Fruit fly (Drosophila melanogaster) whole organism, embryonic: Measurements from ENCODE around the gene Exd2.

ENCODE experiments used
- BEAF-32 ChIP-seq: fragments of 200-800 bp; sonication (Bioruptor generic); optimal IDR thresholded peaks from 3 replicates; lab custom pipeline; 2017; ENCODE audit warnings: missing biosample characterization, missing genetic modification characterization, mild to moderate bottlenecking, moderate library complexity, missing genetic modification reagents
- C15 ChIP-seq: fragments of 200-800 bp; sonication (Bioruptor generic); IDR thresholded peaks from 3 replicates; pipeline ENCODE4 v1.3.6; 2022; ENCODE audit warnings: missing biosample characterization, missing genetic modification characterization
- CG10366 ChIP-seq: fragments of 200-800 bp; sonication (Bioruptor generic); IDR thresholded peaks from 2 replicates; pipeline ENCODE4 v1.3.6; 2022; ENCODE audit warnings: missing biosample characterization, missing genetic modification characterization
- CG10979 ChIP-seq: fragments of 200-800 bp; sonication (Bioruptor generic); optimal IDR thresholded peaks from 2 replicates; lab custom pipeline; 2018; ENCODE audit warnings: missing biosample characterization, mild to moderate bottlenecking, missing genetic modification characterization, moderate library complexity
- CG11456 ChIP-seq: fragments of 200-800 bp; sonication (Bioruptor generic); IDR thresholded peaks from 3 replicates; pipeline ENCODE4 v1.3.6; 2022; ENCODE audit warnings: missing biosample characterization, missing genetic modification characterization
- CG11560 ChIP-seq: fragments of 200-800 bp; sonication (Bioruptor generic); IDR thresholded peaks from 3 replicates; pipeline ENCODE4 v1.3.6; 2022; ENCODE audit warnings: missing biosample characterization, missing genetic modification characterization
- CG13287 ChIP-seq: fragments of 200-800 bp; sonication (Bioruptor generic); IDR thresholded peaks from 2 replicates; pipeline ENCODE4 v1.3.6; 2022; ENCODE audit warnings: missing biosample characterization, missing genetic modification characterization; ENCODE audit not compliant: partially characterized antibody
- CG13296 ChIP-seq: fragments of 200-800 bp; sonication (Bioruptor generic); optimal IDR thresholded peaks from 3 replicates; lab custom pipeline; 2018; ENCODE audit warnings: missing biosample characterization, mild to moderate bottlenecking, missing genetic modification characterization
- CG15073 ChIP-seq: fragments of 200-800 bp; sonication (Bioruptor generic); optimal IDR thresholded peaks from 2 replicates; lab custom pipeline; 2016; ENCODE audit warnings: missing biosample characterization, missing genetic modification characterization
- CG1529 ChIP-seq: fragments of 200-800 bp; sonication (Bioruptor generic); optimal IDR thresholded peaks from 3 replicates; lab custom pipeline; 2018; ENCODE audit warnings: missing biosample characterization, missing genetic modification characterization
- CG1603 ChIP-seq: fragments of 200-800 bp; sonication (Bioruptor generic); optimal IDR thresholded peaks from 2 replicates; lab custom pipeline; 2019; ENCODE audit warnings: missing biosample characterization, mild to moderate bottlenecking, missing genetic modification characterization, moderate library complexity
- CG16779 ChIP-seq: fragments of 200-800 bp; sonication (Bioruptor generic); IDR thresholded peaks from 2 replicates; pipeline ENCODE4 v1.3.6; 2022; ENCODE audit warnings: missing biosample characterization, missing genetic modification characterization
- CG17328 ChIP-seq: fragments of 200-800 bp; sonication (Bioruptor generic); IDR thresholded peaks from 2 replicates; pipeline ENCODE4 v1.3.6; 2022; ENCODE audit warnings: missing biosample characterization, missing genetic modification characterization
- CG18599 ChIP-seq: fragments of 200-800 bp; sonication (Bioruptor generic); optimal IDR thresholded peaks from 3 replicates; lab custom pipeline; 2017; ENCODE audit warnings: missing biosample characterization, missing genetic modification characterization, mild to moderate bottlenecking, moderate library complexity, missing genetic modification reagents
- CG2875 ChIP-seq: fragments of 200-800 bp; sonication (Bioruptor generic); optimal IDR thresholded peaks from 2 replicates; lab custom pipeline; 2017; ENCODE audit warnings: missing biosample characterization, mild to moderate bottlenecking, missing genetic modification characterization, missing genetic modification reagents
- CG3281 ChIP-seq: fragments of 200-800 bp; sonication (Bioruptor generic); optimal IDR thresholded peaks from 3 replicates; lab custom pipeline; 2017; ENCODE audit warnings: missing biosample characterization, mild to moderate bottlenecking, missing genetic modification characterization
- CG4328 ChIP-seq: fragments of 200-800 bp; sonication (Bioruptor generic); optimal IDR thresholded peaks from 3 replicates; lab custom pipeline; 2017; ENCODE audit warnings: missing biosample characterization, missing genetic modification reagents, missing genetic modification characterization
- CG6791 ChIP-seq: fragments of 200-800 bp; sonication (Bioruptor generic); IDR thresholded peaks from 3 replicates; pipeline ENCODE4 v1.3.6; 2022; ENCODE audit warnings: missing biosample characterization, missing genetic modification characterization; ENCODE audit not compliant: partially characterized antibody
- CG7271 ChIP-seq: fragments of 200-800 bp; sonication (Bioruptor generic); optimal IDR thresholded peaks from 2 replicates; lab custom pipeline; 2018; ENCODE audit warnings: missing biosample characterization, mild to moderate bottlenecking, missing genetic modification characterization, moderate library complexity
- CG7745 ChIP-seq: fragments of 200-800 bp; sonication (Bioruptor generic); optimal IDR thresholded peaks from 2 replicates; lab custom pipeline; 2018; ENCODE audit warnings: missing biosample characterization, mild to moderate bottlenecking, missing genetic modification characterization, moderate library complexity
- CG8359 ChIP-seq: fragments of 200-800 bp; sonication (Bioruptor generic); optimal IDR thresholded peaks from 2 replicates; lab custom pipeline; 2017; ENCODE audit warnings: missing biosample characterization, mild to moderate bottlenecking, missing genetic modification characterization, borderline replicate concordance
- CG9437 ChIP-seq: fragments of 200-800 bp; sonication (Bioruptor generic); optimal IDR thresholded peaks from 2 replicates; lab custom pipeline; 2018; ENCODE audit warnings: missing biosample characterization, mild to moderate bottlenecking, missing genetic modification characterization
- CG9797 ChIP-seq: fragments of 200-800 bp; sonication (Bioruptor generic); optimal IDR thresholded peaks from 3 replicates; lab custom pipeline; 2018; ENCODE audit warnings: missing biosample characterization, mild to moderate bottlenecking, missing genetic modification characterization
- Dbx ChIP-seq: fragments of 200-800 bp; sonication (Bioruptor generic); IDR thresholded peaks from 3 replicates; pipeline ENCODE4 v1.3.6; 2022; ENCODE audit warnings: missing biosample characterization, missing genetic modification characterization
- Fer1 ChIP-seq: fragments of 200-800 bp; sonication (Bioruptor generic); optimal IDR thresholded peaks from 2 replicates; lab custom pipeline; 2017; ENCODE audit warnings: missing biosample characterization, mild to moderate bottlenecking, missing genetic modification characterization
- Fer2 ChIP-seq: fragments of 200-800 bp; sonication (Bioruptor generic); optimal IDR thresholded peaks from 2 replicates; lab custom pipeline; 2018; ENCODE audit warnings: missing biosample characterization, mild to moderate bottlenecking, missing genetic modification characterization, moderate library complexity
- HHEX ChIP-seq: fragments of 200-800 bp; sonication (Bioruptor generic); optimal IDR thresholded peaks from 3 replicates; lab custom pipeline; 2017; ENCODE audit warnings: missing biosample characterization, mild to moderate bottlenecking, missing genetic modification characterization, missing genetic modification reagents
- NfI ChIP-seq: fragments of 200-800 bp; sonication (Bioruptor generic); optimal IDR thresholded peaks from 3 replicates; lab custom pipeline; 2018; ENCODE audit warnings: missing biosample characterization, mild to moderate bottlenecking, missing genetic modification characterization, moderate library complexity
- Stat92E ChIP-seq, 3 experiments: fragments of >200 bp in 2 of 3; fragments of 200-800 bp in 1 of 3; sonication (Bioruptor generic) in 1 of 3; optimal IDR thresholded peaks; 2 replicates each; lab custom pipeline; 2017 to 2019; ENCODE audit warnings: missing biosample characterization in 3 of 3, missing genetic modification characterization in 3 of 3, mild to moderate bottlenecking in 1 of 3, moderate library complexity in 1 of 3
- ase ChIP-seq: fragments of 200-800 bp; sonication (Bioruptor generic); IDR thresholded peaks from 3 replicates; pipeline ENCODE4 v1.3.6; 2022; ENCODE audit warnings: missing biosample characterization, missing genetic modification characterization
- bigmax ChIP-seq: fragments of 200-800 bp; sonication (Bioruptor generic); optimal IDR thresholded peaks from 2 replicates; lab custom pipeline; 2018; ENCODE audit warnings: missing biosample characterization, mild to moderate bottlenecking, missing genetic modification characterization
- chn ChIP-seq: fragments of 200-800 bp; sonication (Bioruptor generic); optimal IDR thresholded peaks from 2 replicates; lab custom pipeline; 2016; ENCODE audit warnings: missing biosample characterization, missing genetic modification characterization
- dmrt11E ChIP-seq: fragments of 200-800 bp; sonication (Bioruptor generic); optimal IDR thresholded peaks from 3 replicates; lab custom pipeline; 2018; ENCODE audit warnings: missing biosample characterization, mild to moderate bottlenecking, missing genetic modification characterization, moderate library complexity
- ftz-f1 ChIP-seq: fragments of 200-800 bp; sonication (Bioruptor generic); optimal IDR thresholded peaks from 2 replicates; lab custom pipeline; 2016; ENCODE audit warnings: missing biosample characterization, missing genetic modification characterization
- gce ChIP-seq: fragments of 200-800 bp; sonication (Bioruptor generic); IDR thresholded peaks from 3 replicates; pipeline ENCODE4 v1.3.6; 2022; ENCODE audit warnings: missing biosample characterization, missing genetic modification characterization
- gcm ChIP-seq: fragments of 200-800 bp; sonication (Bioruptor generic); optimal IDR thresholded peaks from 2 replicates; lab custom pipeline; 2019; ENCODE audit warnings: missing biosample characterization, mild to moderate bottlenecking, missing genetic modification characterization, moderate library complexity
- hbn ChIP-seq: fragments of 200-800 bp; sonication (Bioruptor generic); IDR thresholded peaks from 2 replicates; pipeline ENCODE4 v1.3.6; 2022; ENCODE audit warnings: missing biosample characterization, missing genetic modification characterization; ENCODE audit not compliant: partially characterized antibody
- lbe ChIP-seq: fragments of 200-800 bp; sonication (Bioruptor generic); optimal IDR thresholded peaks from 2 replicates; lab custom pipeline; 2016; ENCODE audit warnings: missing biosample characterization, mild to moderate bottlenecking, missing genetic modification characterization
- lilli ChIP-seq: fragments of 200-800 bp; sonication (Bioruptor generic); optimal IDR thresholded peaks from 3 replicates; lab custom pipeline; 2016; ENCODE audit warnings: missing biosample characterization, missing genetic modification characterization
- nerfin-1 ChIP-seq: fragments of 200-800 bp; sonication (Bioruptor generic); optimal IDR thresholded peaks from 3 replicates; lab custom pipeline; 2019; ENCODE audit warnings: missing biosample characterization, mild to moderate bottlenecking, missing genetic modification characterization, moderate library complexity
- nerfin-2 ChIP-seq: fragments of 200-800 bp; sonication (Bioruptor generic); IDR thresholded peaks from 2 replicates; pipeline ENCODE4 v1.3.6; 2022; ENCODE audit warnings: missing biosample characterization, missing genetic modification characterization; ENCODE audit not compliant: partially characterized antibody
- oc ChIP-seq: fragments of 200-800 bp; sonication (Bioruptor generic); optimal IDR thresholded peaks from 2 replicates; lab custom pipeline; 2018; ENCODE audit warnings: missing biosample characterization, mild to moderate bottlenecking, missing genetic modification characterization, moderate library complexity
- ranshi ChIP-seq: fragments of 200-800 bp; sonication (Bioruptor generic); IDR thresholded peaks from 2 replicates; pipeline ENCODE4 v1.3.6; 2022; ENCODE audit warnings: missing biosample characterization, missing genetic modification characterization
- scrt ChIP-seq: fragments of 200-800 bp; sonication (Bioruptor generic); optimal IDR thresholded peaks from 2 replicates; lab custom pipeline; 2018; ENCODE audit warnings: missing biosample characterization, mild to moderate bottlenecking, missing genetic modification characterization, moderate library complexity
- shn ChIP-seq: fragments of 200-800 bp; sonication (Bioruptor generic); optimal IDR thresholded peaks from 3 replicates; lab custom pipeline; 2016; ENCODE audit warnings: missing biosample characterization, missing genetic modification characterization
- sisA ChIP-seq: fragments of 200-800 bp; sonication (Bioruptor generic); IDR thresholded peaks from 2 replicates; pipeline ENCODE4 v1.3.6; 2022; ENCODE audit warnings: missing biosample characterization, missing genetic modification characterization
- ttk ChIP-seq: fragments of 200-800 bp; sonication (Bioruptor generic); IDR thresholded peaks from 2 replicates; pipeline ENCODE4 v2.1.2; 2022; ENCODE audit warnings: missing biosample characterization, missing genetic modification characterization
- yki ChIP-seq: fragments of >200 bp; optimal IDR thresholded peaks from 3 replicates; lab custom pipeline; 2018
- zfh1 ChIP-seq: fragments of 200-800 bp; sonication (Bioruptor generic); IDR thresholded peaks from 3 replicates; pipeline ENCODE4 v1.3.6; 2022; ENCODE audit warnings: missing biosample characterization, missing genetic modification characterization

Gene Exd2

dm6 chr3R:11409667-11410137 is 25.8 kb downstream of the Exd2 start, which contains the start of the genes mgr and Irbp (continued):
- TF ChIP-seq Dbx (GFP tag; lab: Robert Waterston, UW) (peak; percentile 96), CG17328 (GFP tag; lab: Robert Waterston, UW) (peak; percentile 95), lilli (peak; percentile 86), CG15073 (GFP tag; lab: Kevin White, UChicago) (no peak), CG11456 (GFP tag; lab: Robert Waterston, UW) (peak; percentile 92), CG1529 (GFP tag; lab: Kevin White, UChicago) (peak; percentile 66), CG11560 (tag; lab: Robert Waterston, UW) (peak; percentile 83), CG2875 (peak; percentile 79), NfI (GFP tag; lab: Kevin White, UChicago) (peak; percentile 91), CG9797 (GFP tag; lab: Kevin White, UChicago) (peak; percentile 12), gce (GFP tag; lab: Robert Waterston, UW) (peak; percentile 88), C15 (GFP tag; lab: Robert Waterston, UW) (peak; percentile 90), CG10979 (tag; lab: Kevin White, UChicago) (peak; percentile 92), ftz-f1 (GFP tag; lab: Kevin White, UChicago) (peak; percentile 23), scrt (peak; percentile 73), ase (GFP tag; lab: Robert Waterston, UW) (peak; percentile 91), bigmax (GFP tag; lab: Kevin White, UChicago) (peak; percentile 86), CG6791 (GFP tag; lab: Robert Waterston, UW) (no peak; the same call in 2 of the 3 replicates), CG8359 (GFP tag; lab: Kevin White, UChicago) (peak; percentile 75), CG3281 (GFP tag; lab: Kevin White, UChicago) (no peak), CG13296 (GFP tag; lab: Kevin White, UChicago) (peak; percentile 86), HHEX (GFP tag; lab: Kevin White, UChicago) (peak; percentile 89), shn (GFP tag; lab: Kevin White, UChicago) (no peak), nerfin-2 (GFP tag; lab: Robert Waterston, UW) (peak; percentile 69), oc (tag; lab: Kevin White, UChicago) (no peak), lbe (GFP tag; lab: Kevin White, UChicago) (no peak), CG4328 (peak; percentile 69), CG18599 (GFP tag; lab: Kevin White, UChicago) (peak; percentile 94), Stat92E (GFP tag; optimal IDR thresholded peaks at IDR 0.05; lab: Kevin White, UChicago) (peak in 1 of 3 experiments; percentile 77)
- TF ChIP-seq, all 482 proteins: peak for 377

dm6 chr3R:11407733-11408134 is 27.8 kb downstream of the Exd2 start, which contains the start of gene mRpL40:
TSS of gene mRpL40 (plus strand) at chr3R:11407918.
- TF ChIP-seq CG6791 (GFP tag; lab: Robert Waterston, UW) = peak; percentile 52
- no peak for TF ChIP-seq ttk (GFP tag; lab: Robert Waterston, UW)
- TF ChIP-seq yki (lab: Kevin White, UChicago) = no peak
- peak; percentile 73 for TF ChIP-seq CG13287 (GFP tag; lab: Robert Waterston, UW)
- TF ChIP-seq Fer2 (tag; lab: Kevin White, UChicago) = no peak
- TF ChIP-seq CG9437 (GFP tag; lab: Kevin White, UChicago) = no peak
- TF ChIP-seq CG1603 (tag; lab: Kevin White, UChicago) = peak; percentile 49
- no peak for TF ChIP-seq CG10366 (GFP tag; lab: Robert Waterston, UW)
- TF ChIP-seq ftz-f1 (GFP tag; lab: Kevin White, UChicago) = no peak
- no peak for TF ChIP-seq chn (GFP tag; lab: Kevin White, UChicago)
- TF ChIP-seq BEAF-32 (GFP tag; lab: Kevin White, UChicago) = peak; percentile 50
- no peak for TF ChIP-seq CG7271 (tag; lab: Kevin White, UChicago)
- no peak for TF ChIP-seq Fer1
- TF ChIP-seq hbn (GFP tag; lab: Robert Waterston, UW) = peak; percentile 47
- no peak for TF ChIP-seq ranshi (GFP tag; lab: Robert Waterston, UW)
- no peak for TF ChIP-seq nerfin-1 (tag; lab: Kevin White, UChicago)
- TF ChIP-seq sisA (GFP tag; lab: Robert Waterston, UW) = no peak
- TF ChIP-seq gcm (GFP tag; lab: Kevin White, UChicago) = no peak
- TF ChIP-seq dmrt11E (tag; lab: Kevin White, UChicago) = no peak
- TF ChIP-seq CG16779 (GFP tag; lab: Robert Waterston, UW) = no peak
- TF ChIP-seq zfh1 (GFP tag; lab: Robert Waterston, UW) = no peak
- no peak for TF ChIP-seq CG7745 (tag; lab: Kevin White, UChicago)
- 0 out of 2 replicates have a peak, but pooled peaks have one; percentile 17 for TF ChIP-seq nerfin-2 (GFP tag; lab: Robert Waterston, UW)
